Worm (Caenorhabditis elegans) whole organism, young adult: ENCODE data around the gene dnj-3.

Source experiments
- F52B5.7 ChIP-seq: sonication (generic microtip); optimal IDR thresholded peaks from 2 replicates; lab custom pipeline; 2016; ENCODE audit warnings: mild to moderate bottlenecking, missing genetic modification characterization, missing compliant biosample characterization
- F57A8.1 ChIP-seq: fragments of 200-800 bp; sonication (Bioruptor generic); optimal IDR thresholded peaks from 2 replicates; lab custom pipeline; 2018; ENCODE audit warnings: mild to moderate bottlenecking, missing genetic modification characterization, moderate library complexity, missing compliant biosample characterization
- T07F8.4 ChIP-seq: sonication (generic microtip); optimal IDR thresholded peaks from 2 replicates; lab custom pipeline; 2016; ENCODE audit warnings: mild to moderate bottlenecking, missing genetic modification characterization, moderate library complexity, missing compliant biosample characterization
- T26A5.8 ChIP-seq: sonication (generic microtip); optimal IDR thresholded peaks from 2 replicates; lab custom pipeline; 2016; ENCODE audit warnings: missing genetic modification characterization, missing compliant biosample characterization
- cebp-2 ChIP-seq: fragments of 200-800 bp; sonication (Bioruptor generic); IDR thresholded peaks from 2 replicates; pipeline ENCODE4 v1.3.6; 2022; ENCODE audit warnings: missing genetic modification characterization, missing compliant biosample characterization
- efl-1 ChIP-seq: fragments of 150-350 bp; optimal IDR thresholded peaks from 2 replicates; lab custom pipeline; 2014; ENCODE audit warnings: missing biosample characterization, missing genetic modification reagents, missing genetic modification characterization
- fkh-3 ChIP-seq: sonication (generic microtip); optimal IDR thresholded peaks from 2 replicates; lab custom pipeline; 2016; ENCODE audit warnings: mild to moderate bottlenecking, missing genetic modification characterization, missing compliant biosample characterization
- mcd-1 ChIP-seq: fragments of 200-800 bp; sonication (Bioruptor generic); IDR thresholded peaks from 2 replicates; pipeline ENCODE4 v1.3.6; 2022; ENCODE audit warnings: missing genetic modification reagents, missing genetic modification characterization, missing compliant biosample characterization
- nhr-27 ChIP-seq: fragments of 200-800 bp; sonication (Bioruptor generic); optimal IDR thresholded peaks from 2 replicates; lab custom pipeline; 2018; ENCODE audit warnings: mild to moderate bottlenecking, missing genetic modification characterization, moderate library complexity, missing compliant biosample characterization
- nhr-80 ChIP-seq: sonication (generic microtip); optimal IDR thresholded peaks from 2 replicates; lab custom pipeline; 2016; ENCODE audit warnings: missing genetic modification characterization, missing compliant biosample characterization
- pha-4 ChIP-seq: fragments of 150-350 bp; sonication (generic microtip); optimal IDR thresholded peaks from 2 replicates; lab custom pipeline; 2014; ENCODE audit warnings: missing biosample characterization, missing genetic modification reagents, missing genetic modification characterization
- ztf-22 ChIP-seq: fragments of 200-800 bp; sonication (Bioruptor generic); optimal IDR thresholded peaks from 2 replicates; lab custom pipeline; 2018; ENCODE audit warnings: mild to moderate bottlenecking, missing genetic modification characterization, moderate library complexity, missing compliant biosample characterization

DNA sequence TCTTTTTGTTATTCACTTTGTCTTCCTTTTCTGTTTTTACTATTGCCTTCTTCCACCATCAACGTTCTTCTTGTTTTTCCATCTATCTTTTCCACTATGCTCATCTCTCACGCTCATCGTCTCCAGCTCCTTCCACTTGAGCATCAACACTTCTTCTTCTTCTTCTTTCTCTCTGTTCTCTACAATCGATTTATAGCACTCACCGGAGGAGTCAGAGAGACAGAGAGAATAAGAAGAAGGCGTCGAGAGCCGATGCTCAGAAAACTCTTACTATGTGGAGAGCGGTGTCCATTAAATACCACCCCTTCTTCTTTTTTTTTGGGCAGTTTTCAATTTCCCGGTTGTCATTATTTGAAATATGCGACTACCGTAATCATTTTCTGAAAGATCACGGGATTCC lies 6.4 kb downstream of the dnj-3 start:
- no peak for TF ChIP-seq pha-4 (tag; lab: Kevin White, UChicago)
- no peak for TF ChIP-seq T26A5.8 (tag; lab: Kevin White, UChicago)
- TF ChIP-seq nhr-80 (tag; lab: Kevin White, UChicago): no peak
- TF ChIP-seq cebp-2: no peak
- TF ChIP-seq fkh-3: no peak
- TF ChIP-seq efl-1 (GFP tag; lab: Kevin White, UChicago): no peak
- no peak for TF ChIP-seq mcd-1
- no peak for TF ChIP-seq T07F8.4 (tag; lab: Kevin White, UChicago)
- no peak for TF ChIP-seq F57A8.1 (GFP tag; lab: Kevin White, UChicago)
- no peak for TF ChIP-seq nhr-27 (tag; lab: Kevin White, UChicago)
- TF ChIP-seq ztf-22 (GFP tag; lab: Kevin White, UChicago): no peak
- no peak for TF ChIP-seq F52B5.7 (tag; lab: Kevin White, UChicago)
